Worm (Caenorhabditis elegans): Measurements from ENCODE around the gene R05A10.2.

The R05A10.2 gene

DNA sequence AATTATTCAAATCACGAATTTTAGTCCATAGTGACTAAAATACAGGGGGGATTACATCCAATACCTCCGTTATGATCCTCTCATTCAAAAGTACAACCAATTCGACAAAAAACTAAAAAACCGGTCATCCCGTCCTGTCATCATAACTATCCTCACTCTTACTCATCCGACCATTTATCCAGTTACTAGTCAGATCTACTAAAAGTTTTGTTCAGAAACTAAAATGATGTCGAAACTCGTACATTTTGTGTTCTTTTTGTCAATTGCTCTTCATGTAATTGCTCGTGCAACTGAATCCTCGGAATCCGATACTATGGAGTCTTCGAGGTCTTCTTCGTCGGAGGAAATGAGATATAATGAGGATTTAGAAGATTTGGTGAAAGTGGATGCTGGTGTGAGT, at the start of gene R05A10.2:
TSS of gene R05A10.2 (plus strand) at position 214 of the 400 bp plus-strand sequence.
- TF ChIP-seq mec-3 (tag; optimal IDR thresholded peaks at IDR 0.05; ENCODE audit: borderline replicate concordance) (no peak), ceh-6 (GFP tag; optimal IDR thresholded peaks at IDR 0.05) (no peak), gmeb-2 (tag; optimal IDR thresholded peaks at IDR 0.05) (no peak), elt-4 (tag; optimal IDR thresholded peaks at IDR 0.05) (no peak), npax-4 (tag; optimal IDR thresholded peaks at IDR 0.05) (no peak), rnt-1 (tag; optimal IDR thresholded peaks at IDR 0.05) (no peak), ceh-2 (tag; optimal IDR thresholded peaks at IDR 0.05) (no peak), ref-2 (tag; optimal IDR thresholded peaks at IDR 0.05) (no peak)

DNA sequence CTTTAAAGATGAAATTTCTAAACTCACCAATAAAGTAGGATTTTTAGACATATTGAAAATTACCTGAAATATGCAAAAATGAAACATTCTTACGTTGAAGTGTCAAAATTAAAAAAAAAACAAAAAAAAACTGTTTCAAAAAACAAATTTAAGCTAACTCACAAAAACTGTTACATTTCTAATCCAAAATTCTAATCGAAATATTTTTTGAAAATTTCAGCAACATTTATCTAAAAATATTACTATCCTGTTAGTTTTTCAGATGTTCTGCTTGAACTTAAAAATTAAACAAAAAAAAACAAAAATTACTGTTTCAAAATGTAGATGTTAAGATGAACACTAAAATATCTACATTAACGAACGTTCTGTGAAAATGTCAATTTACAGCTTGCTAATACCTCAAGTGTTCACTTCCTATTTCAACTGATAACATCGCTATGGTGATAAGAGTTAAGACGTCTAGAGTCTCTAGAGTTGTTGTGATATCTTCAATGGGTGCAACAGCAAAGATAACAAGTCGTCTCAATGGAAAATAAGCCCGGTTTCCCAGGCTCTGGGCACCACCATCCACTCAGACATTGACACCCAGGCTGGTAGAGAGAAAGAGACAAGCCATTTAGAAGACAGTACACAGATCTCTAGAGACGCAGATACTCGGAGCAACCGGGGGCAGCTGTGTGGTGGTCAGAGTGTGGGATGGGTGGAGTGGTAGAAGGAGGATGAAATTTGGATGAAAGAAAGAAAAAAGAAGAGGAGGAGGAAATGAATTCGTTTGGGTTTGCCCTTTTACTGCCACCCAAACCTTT, 49.1 kb upstream of the R05A10.2 start, which contains the start of gene H12I19.115:
TSS of gene H12I19.115 (minus strand) at position 51 of the 806 bp plus-strand sequence.
- TF ChIP-seq unc-42 (tag; optimal IDR thresholded peaks at IDR 0.05) (peak; percentile 34), nfya-1 (tag; optimal IDR thresholded peaks at IDR 0.05) (peak; percentile 63), rnt-1 (tag; optimal IDR thresholded peaks at IDR 0.05) (peak; percentile 31), nhr-11 (tag; optimal IDR thresholded peaks at IDR 0.05) (no peak), odd-2 (tag; optimal IDR thresholded peaks at IDR 0.05) (no peak), hlh-6 (tag; optimal IDR thresholded peaks at IDR 0.05) (no peak), elt-2 (tag; optimal IDR thresholded peaks at IDR 0.05) (peak; percentile 97), ceh-31 (tag; optimal IDR thresholded peaks at IDR 0.05) (peak; percentile 23), eyg-1 (tag; optimal IDR thresholded peaks at IDR 0.05) (no peak), pax-1 (tag; optimal IDR thresholded peaks at IDR 0.05) (no peak), C38D4.7 (GFP tag; optimal IDR thresholded peaks at IDR 0.05) (no peak), che-1 (tag; optimal IDR thresholded peaks at IDR 0.05) (peak; percentile 20), gmeb-2 (tag; optimal IDR thresholded peaks at IDR 0.05) (no peak), ceh-34 (tag; optimal IDR thresholded peaks at IDR 0.05) (no peak), ceh-6 (GFP tag; optimal IDR thresholded peaks at IDR 0.05) (no peak), pha-4 (tag; optimal IDR thresholded peaks at IDR 0.05) (no peak), ceh-24 (tag; optimal IDR thresholded peaks at IDR 0.05) (no peak), fkh-6 (tag; optimal IDR thresholded peaks at IDR 0.05) (no peak), hlh-30 (tag; optimal IDR thresholded peaks at IDR 0.05; ENCODE audit: insufficient read depth) (no peak), tbx-2 (tag; optimal IDR thresholded peaks at IDR 0.05) (peak; percentile 39), syd-9 (tag; optimal IDR thresholded peaks at IDR 0.05) (peak; percentile 4), ceh-18 (tag; optimal IDR thresholded peaks at IDR 0.05) (peak; percentile 11), unc-55 (GFP tag; optimal IDR thresholded peaks at IDR 0.05) (peak; percentile 36), pat-9 (tag; optimal IDR thresholded peaks at IDR 0.05) (no peak), sdc-2 (tag; optimal IDR thresholded peaks at IDR 0.05) (no peak), pros-1 (tag; optimal IDR thresholded peaks at IDR 0.05) (no peak), K02D7.2 (tag; optimal IDR thresholded peaks at IDR 0.05) (no peak), mec-3 (tag; optimal IDR thresholded peaks at IDR 0.05; ENCODE audit: borderline replicate concordance) (no peak)

DNA sequence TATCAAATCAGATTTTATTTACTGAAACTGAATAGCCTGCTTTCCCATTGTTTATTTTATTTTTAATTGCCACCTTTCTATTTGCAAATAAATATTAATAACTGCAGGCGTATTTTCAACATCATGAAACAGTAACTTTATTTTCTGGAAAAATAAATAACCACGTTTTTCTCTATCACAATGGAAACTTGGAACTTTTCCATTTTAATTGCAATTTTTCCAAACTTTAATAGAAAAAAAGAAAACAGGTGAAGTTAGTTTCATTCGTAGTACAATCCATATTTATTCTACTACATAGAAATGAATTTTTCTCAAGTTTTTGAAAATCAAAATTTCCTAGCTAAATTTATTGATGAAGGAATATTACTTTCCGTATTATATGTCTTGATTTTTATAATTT, 48.0 kb upstream of the R05A10.2 start, which contains the start of gene srz-42:
TSS of gene srz-42 (plus strand) at position 301 of the 400 bp plus-strand sequence.
- TF ChIP-seq ceh-18 (tag; optimal IDR thresholded peaks at IDR 0.05) (no peak), rnt-1 (tag; optimal IDR thresholded peaks at IDR 0.05) (no peak), lim-6 (tag; optimal IDR thresholded peaks at IDR 0.05) (no peak), nhr-232 (tag; optimal IDR thresholded peaks at IDR 0.05) (no peak), sox-2 (GFP tag; IDR thresholded peaks at IDR 0.05) (no peak), ceh-24 (tag; optimal IDR thresholded peaks at IDR 0.05) (no peak)

DNA sequence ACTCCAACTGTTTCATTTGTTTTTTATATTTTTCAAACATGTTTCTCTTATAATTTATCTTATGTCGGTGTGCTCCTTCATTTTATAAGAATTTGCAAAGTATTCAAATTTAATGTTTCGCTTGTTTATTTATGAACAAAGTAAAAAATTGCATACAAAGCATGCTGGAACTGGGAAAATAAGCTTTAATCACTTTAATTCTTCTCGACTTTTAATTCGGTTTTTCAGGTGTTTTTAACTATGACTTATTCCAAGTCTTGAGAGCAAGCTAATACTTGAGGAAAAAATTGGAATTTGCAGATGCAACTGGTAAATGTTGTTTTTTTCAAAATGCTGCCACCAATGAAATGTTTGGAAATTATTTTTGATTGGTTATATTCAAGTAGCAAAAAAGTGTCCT, 45.3 kb upstream of the R05A10.2 start, which contains the start of gene srz-59:
TSS of gene srz-59 (plus strand) at position 301 of the 400 bp plus-strand sequence.
- TF ChIP-seq ceh-31 (tag; optimal IDR thresholded peaks at IDR 0.05) (no peak), ceh-30 (tag; optimal IDR thresholded peaks at IDR 0.05) (no peak)
